Worm (Caenorhabditis elegans) whole organism, L4/young adult: ENCODE results near the gene hex-1.
A peak's percentile ranks its signal among the peaks of the same experiment; 100 is the strongest.

Experiments
- W03F9.2 ChIP-seq: fragments of 150-350 bp; optimal IDR thresholded peaks from 2 replicates; lab custom pipeline; 2014; ENCODE audit warnings: missing biosample characterization, missing genetic modification characterization
- dao-5 ChIP-seq: sonication (generic microtip); optimal IDR thresholded peaks from 2 replicates; lab custom pipeline; 2016; ENCODE audit warnings: missing genotype, missing genetic modification characterization, moderate library complexity, missing compliant biosample characterization
- him-1 ChIP-seq: sonication (generic microtip); optimal IDR thresholded peaks from 2 replicates; lab custom pipeline; 2016; ENCODE audit warnings: missing genotype, missing genetic modification reagents, missing genetic modification characterization, missing compliant biosample characterization

The hex-1 gene

DNA sequence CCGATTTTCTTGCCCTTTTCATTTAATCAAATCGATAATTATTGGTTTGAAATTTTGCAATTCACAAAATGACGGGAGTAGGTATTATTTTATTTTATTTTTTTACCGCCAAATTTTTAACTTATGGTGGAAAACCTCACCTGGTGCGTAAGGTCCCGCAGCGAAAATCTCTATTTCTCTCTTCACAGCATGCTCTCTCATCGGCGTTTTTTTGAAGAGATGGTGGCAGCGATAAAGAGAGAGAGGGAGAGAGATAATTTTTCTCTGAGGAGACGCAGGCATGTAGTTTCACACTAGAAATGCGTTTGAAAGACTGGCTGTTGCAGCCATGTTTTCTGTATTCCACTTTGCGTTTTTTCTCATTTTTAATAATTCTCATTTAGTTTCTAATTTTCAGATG, 13.0 kb downstream of the hex-1 start, which contains the start of gene T14F9.2:
Gene T14F9.2 (plus strand): TSS at position 396 of the 400 bp plus-strand sequence.
- TF ChIP-seq dao-5 (tag; lab: Kevin White, UChicago): no peak
- TF ChIP-seq W03F9.2 (tag; lab: Kevin White, UChicago): no peak
- no peak for TF ChIP-seq him-1

DNA sequence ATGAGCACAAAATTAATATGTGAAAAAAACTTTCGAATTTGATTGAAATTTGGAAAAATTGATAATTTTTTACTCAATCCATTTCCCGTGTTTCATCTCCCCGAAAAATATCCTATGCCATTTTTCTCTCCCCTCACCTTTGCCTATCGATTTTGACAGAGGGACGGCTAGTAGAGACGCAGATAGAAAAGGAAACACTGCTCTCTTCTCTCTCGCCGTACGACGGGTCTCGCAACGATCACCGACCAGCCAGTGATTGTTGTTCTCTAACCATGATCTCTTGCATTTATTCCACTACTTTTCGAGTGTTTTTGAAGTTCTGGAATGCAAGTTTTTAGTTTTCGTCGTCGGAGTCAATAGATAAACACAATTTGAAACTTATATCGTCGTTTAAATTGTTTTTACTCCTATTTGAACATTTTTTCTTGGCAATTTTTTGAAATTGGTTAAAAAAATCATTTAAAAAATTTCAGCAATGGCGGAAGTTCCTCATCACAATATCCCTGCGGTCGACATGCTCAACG, 16.6 kb downstream of the hex-1 start, which contains the start of gene vha-15:
Gene vha-15 (plus strand): TSS at position 474 of the 524 bp plus-strand sequence.
- TF ChIP-seq him-1 (peak; percentile 6), dao-5 (tag; lab: Kevin White, UChicago) (no peak), W03F9.2 (tag; lab: Kevin White, UChicago) (peak; percentile 77)

DNA sequence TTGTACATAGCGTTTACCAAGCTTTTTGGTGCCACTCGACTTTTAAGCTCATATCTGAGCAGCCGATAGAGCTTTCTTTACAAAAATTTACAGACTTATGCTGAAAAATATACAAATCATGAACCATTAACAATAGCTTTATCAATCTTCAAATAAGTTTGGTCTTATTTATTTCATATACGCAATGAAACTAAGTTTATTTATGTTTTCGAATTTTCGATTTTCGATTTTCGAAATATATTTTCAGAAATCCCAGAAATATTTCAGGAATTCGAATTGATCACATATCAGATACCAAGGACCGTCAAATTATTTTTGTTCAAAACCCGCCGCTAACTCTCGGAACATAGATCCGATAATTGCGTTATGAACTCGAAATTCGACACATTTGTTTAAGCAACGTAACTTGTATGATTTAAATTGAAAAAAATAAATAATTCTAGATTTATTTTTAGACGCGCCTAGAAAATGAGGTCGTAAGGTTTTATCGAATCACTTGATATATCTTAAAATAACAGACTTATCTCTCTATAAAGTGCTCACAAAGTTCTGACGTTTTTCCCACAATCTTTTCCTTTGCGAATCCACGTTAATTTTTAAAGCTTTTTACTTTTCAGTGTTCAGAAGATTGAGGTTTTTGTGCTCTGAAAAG, 20.3 kb downstream of the hex-1 start:
- TF ChIP-seq him-1 (no peak), W03F9.2 (tag; lab: Kevin White, UChicago) (no peak), dao-5 (tag; lab: Kevin White, UChicago) (no peak)

DNA sequence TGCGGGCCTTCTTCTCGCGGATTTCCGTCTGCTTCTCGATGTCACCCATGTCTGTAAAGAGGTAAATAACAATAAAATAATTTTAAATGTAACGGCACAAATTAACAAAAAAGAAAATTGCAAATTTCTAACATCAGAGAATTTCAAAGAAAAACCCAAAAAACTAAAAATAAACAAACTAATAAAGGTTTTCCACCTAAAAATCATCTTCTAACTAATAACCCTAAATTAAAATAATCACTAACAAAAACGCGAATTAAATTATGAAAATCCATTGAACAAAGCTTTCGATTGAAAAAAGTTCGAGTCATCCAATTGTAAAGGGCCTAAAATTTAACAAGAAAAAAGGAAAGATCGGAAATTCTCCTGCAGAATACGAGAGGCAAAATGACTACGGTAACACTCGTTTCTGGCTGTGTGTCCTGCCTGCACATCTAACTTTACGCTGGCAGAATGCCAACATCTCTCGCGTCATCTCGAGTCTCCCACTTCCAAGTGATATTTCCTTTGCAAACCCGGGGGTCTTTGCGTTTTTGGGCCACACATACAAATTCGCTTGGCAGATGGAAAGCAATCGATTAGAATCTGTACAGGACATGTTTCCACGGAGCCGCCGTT, 21.7 kb downstream of the hex-1 start, which contains the start of gene rpl-11.2:
Gene rpl-11.2 (minus strand): TSS at position 51 of the 618 bp plus-strand sequence.
- TF ChIP-seq dao-5 (tag; lab: Kevin White, UChicago) (no peak), W03F9.2 (tag; lab: Kevin White, UChicago) (peak; percentile 90), him-1 (peak; percentile 87)

DNA sequence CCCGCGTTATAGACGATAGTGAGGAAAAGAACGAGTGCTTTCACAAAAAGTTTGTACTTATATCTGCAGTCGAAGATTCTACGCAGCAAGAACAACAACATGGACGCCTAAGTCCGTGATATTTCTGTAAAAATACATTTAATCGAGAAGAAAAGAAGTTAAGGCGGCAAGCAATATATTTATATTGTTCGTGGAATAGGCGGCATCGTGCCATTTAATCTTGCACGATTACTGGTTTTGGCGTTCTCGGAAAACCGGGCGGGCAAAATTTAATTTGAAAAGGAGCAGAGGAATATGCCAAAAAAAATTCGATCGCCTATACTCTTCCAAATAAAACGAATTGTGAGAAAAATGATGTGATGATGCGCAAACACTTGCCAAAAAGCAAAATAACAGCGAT, 26.0 kb downstream of the hex-1 start, which contains the start of gene AH9.1:
Gene AH9.1 (minus strand): TSS at position 101 of the 400 bp plus-strand sequence.
- TF ChIP-seq W03F9.2 (tag; lab: Kevin White, UChicago): no peak
- TF ChIP-seq him-1: no peak

DNA sequence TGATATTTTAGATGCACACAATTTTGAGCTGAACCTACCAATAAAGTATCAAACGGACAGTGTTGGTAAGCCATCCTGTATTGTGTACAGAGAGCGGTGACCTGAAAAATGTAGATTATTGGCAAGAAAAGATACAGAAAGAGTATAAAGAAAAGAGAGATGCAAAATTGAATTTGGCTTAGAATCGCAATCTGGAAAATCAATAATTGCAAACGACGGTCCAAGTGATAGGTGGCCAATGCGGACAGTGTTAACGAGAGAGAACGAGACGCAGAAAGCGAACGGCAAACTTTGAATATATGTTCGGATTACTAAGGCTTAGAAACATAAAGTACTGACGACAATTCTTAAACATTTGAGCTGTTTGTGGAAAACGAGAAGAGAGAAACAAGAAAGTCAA, 37.1 kb downstream of the hex-1 start, which contains the start of gene crn-4:
Gene crn-4 (minus strand): TSS at position 101 of the 400 bp plus-strand sequence.
- TF ChIP-seq dao-5 (tag; lab: Kevin White, UChicago): no peak
- TF ChIP-seq W03F9.2 (tag; lab: Kevin White, UChicago): no peak
- TF ChIP-seq him-1: no peak

DNA sequence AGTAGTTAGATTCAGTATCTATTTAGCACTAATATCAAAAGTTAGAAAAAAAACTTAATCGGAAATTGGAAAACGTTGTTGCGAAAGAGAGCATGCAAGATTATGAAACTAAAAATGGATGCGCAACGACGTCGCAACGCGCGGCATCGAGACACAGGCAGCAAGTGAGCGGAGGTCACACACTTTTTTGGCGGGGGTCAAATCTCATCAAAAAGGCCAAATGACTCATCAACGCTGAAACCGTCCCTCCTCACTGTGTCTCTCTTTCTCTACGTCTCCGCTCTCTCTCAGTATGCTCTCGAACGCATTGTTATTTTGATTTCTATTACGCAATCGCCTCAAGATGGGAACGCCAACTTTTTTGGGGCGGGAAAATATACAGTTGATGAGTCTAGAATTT, 37.5 kb downstream of the hex-1 start:
- TF ChIP-seq him-1 (no peak), dao-5 (tag; lab: Kevin White, UChicago) (no peak), W03F9.2 (tag; lab: Kevin White, UChicago) (no peak)

DNA sequence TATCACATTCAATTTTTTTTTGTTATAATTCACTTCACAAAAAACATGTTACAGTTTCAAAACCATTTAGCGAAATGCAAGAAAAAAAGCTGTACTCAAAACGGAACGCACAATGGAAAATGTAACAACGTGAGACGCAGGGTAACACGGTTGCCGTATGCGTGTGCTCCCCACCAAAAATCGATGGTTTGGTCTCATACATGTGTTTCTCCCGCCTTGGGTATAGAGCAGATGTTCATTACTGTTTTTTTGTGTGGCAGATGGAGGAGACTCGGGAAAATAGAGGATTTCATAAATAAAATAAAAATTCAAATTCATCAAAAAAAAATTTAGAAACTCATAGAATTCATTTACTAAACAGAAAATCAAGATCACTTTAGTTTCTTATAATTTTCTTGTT, 40.1 kb downstream of the hex-1 start, which contains the start of gene AH9.3:
Gene AH9.3 (minus strand): TSS at position 101 of the 400 bp plus-strand sequence.
- TF ChIP-seq him-1 (no peak), W03F9.2 (tag; lab: Kevin White, UChicago) (no peak), dao-5 (tag; lab: Kevin White, UChicago) (no peak)

DNA sequence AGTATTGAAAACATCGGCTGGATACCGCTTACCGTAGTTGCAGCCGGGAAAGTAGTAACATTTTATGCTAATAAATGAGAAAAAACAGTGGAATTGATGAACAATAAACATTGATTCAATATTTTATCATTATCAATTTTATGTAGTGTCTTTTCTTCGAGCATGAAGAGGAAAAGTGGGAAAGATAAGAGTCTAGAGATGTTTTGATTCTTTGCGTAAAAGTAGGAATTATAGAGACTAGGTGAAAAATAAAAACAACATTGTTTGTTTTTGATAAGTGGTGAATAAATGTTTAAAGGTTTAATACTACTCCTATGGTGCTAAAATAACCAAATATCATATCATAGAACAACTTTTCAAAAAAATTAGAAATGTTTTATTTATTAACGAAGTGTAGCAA, 41.5 kb downstream of the hex-1 start:
- TF ChIP-seq dao-5 (tag; lab: Kevin White, UChicago) (no peak), W03F9.2 (tag; lab: Kevin White, UChicago) (no peak), him-1 (no peak)

DNA sequence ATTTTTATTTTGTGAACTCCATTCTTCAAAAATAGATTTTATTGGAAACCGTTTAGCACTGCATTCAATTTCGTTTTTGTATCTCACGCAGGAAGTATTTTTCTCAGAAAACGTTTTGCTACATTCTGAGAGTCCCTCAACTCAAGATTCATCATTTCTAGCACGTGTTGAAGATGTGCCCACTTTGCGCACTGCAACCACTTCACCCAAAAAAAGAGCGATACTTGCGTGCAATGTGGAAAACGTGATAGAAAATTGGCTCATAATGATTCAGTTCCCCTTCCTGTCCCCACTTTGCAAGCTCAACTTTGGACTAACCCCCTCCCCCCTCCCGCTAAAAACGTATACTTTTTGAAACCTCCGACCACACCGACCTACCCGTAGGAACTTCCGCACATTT, 44.1 kb downstream of the hex-1 start:
- TF ChIP-seq W03F9.2 (tag; lab: Kevin White, UChicago) (no peak), dao-5 (tag; lab: Kevin White, UChicago) (no peak), him-1 (no peak)

DNA sequence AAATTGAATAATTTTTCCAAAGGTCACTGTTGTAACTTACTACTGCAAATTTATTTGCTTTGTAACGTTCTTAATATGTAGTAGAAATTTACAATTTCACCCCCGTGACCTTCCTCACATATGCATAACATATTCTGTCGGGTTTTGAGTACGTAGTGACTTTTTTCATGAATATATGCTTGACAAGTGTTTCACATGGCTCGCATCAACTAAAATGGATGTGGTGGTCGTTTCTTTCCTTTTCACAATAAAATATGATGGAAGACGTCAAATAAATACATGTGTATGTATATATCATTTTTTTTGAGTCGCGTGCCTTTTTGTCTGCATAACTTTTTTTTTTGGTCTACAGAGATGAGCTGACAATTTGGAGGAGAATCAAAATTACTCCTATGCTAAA, 45.4 kb downstream of the hex-1 start:
- TF ChIP-seq W03F9.2 (tag; lab: Kevin White, UChicago) (no peak), dao-5 (tag; lab: Kevin White, UChicago) (no peak), him-1 (no peak)

DNA sequence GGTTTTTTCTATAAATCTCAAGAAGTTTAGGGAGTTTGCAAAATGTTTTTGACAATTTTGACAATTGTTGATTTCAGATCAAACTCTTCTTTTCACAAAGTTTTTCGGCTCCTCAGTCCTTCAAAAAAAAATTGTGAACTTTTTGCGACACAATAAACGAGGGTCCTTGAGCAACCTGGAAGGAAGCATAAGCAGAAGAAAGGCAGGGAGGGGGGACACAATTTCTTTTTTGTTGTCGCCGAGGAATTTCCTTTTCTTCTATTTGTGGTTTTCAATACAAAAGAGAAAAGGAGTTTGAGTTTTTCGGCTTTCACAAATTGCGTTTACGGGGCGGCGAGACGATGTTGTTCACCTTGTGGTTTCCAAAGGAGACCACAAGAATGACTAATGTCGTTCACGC, 45.8 kb downstream of the hex-1 start:
- TF ChIP-seq dao-5 (tag; lab: Kevin White, UChicago) (no peak), W03F9.2 (tag; lab: Kevin White, UChicago) (no peak), him-1 (no peak)

DNA sequence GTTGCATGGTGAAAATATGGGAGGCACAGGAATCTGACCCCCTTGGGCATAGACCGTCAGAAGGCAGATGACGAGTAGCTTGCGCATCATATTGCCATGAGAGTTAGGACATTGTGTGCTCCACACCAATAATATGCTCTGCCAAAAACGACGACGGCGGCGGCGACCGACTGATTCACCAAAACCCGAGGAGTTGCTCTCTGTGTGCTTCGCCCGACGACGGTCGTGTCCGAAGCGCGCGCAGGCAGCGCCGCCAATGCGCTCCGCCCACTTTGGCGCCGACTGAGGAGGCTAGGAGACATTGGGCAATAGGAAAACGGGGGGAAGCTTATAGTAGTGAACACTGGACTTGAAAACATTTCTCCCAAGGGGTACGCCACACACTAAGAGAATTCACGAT, 47.0 kb downstream of the hex-1 start, which contains the start of gene AH9.6:
Gene AH9.6 (minus strand): TSS at position 183 of the 400 bp plus-strand sequence.
- TF ChIP-seq W03F9.2 (tag; lab: Kevin White, UChicago) (no peak), dao-5 (tag; lab: Kevin White, UChicago) (no peak), him-1 (no peak)

DNA sequence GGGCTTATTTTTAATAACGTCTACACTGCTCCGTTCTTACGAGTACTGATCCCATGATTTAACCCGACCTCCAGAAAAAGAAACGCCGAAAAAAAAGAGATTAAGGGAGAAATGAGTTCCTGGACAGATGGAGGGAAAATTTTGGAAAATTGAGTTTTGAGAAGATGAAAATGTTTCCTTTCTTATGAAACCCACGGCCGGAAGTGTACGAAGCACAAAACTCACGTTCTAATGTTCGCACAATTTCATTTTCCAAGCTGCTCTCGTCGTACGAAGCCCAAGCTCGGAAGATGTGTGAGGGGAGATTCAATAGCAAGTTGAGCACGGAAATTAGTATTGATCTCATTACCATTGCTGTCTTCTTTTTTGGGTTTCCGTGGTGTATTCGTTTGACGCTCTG, 50.5 kb downstream of the hex-1 start:
- TF ChIP-seq dao-5 (tag; lab: Kevin White, UChicago) (no peak), him-1 (no peak), W03F9.2 (tag; lab: Kevin White, UChicago) (no peak)
